Worm (Caenorhabditis elegans): ENCODE results near the gene R53.4.

Gene R53.4

ce11 chrII:9974967-9975366 is 7.1 kb upstream of the R53.4 start, which contains the start of gene aakg-5:
TSS of gene aakg-5 (minus strand) at chrII:9975125.
- TF ChIP-seq elt-3 (tag; optimal IDR thresholded peaks at IDR 0.05) (peak in 1 of 3 experiments; percentile 21), R02D3.7 (tag; optimal IDR thresholded peaks at IDR 0.05) (peak; percentile 53), nhr-237 (tag; optimal IDR thresholded peaks at IDR 0.05) (no peak), egl-5 (tag; optimal IDR thresholded peaks at IDR 0.05) (peak; percentile 93), aly-2 (tag; optimal IDR thresholded peaks at IDR 0.05) (no peak), nhr-67 (tag; optimal IDR thresholded peaks at IDR 0.05) (no peak), egl-27 (tag; optimal IDR thresholded peaks at IDR 0.05) (peak; percentile 56), nfya-1 (tag; optimal IDR thresholded peaks at IDR 0.05; ENCODE audit: insufficient read depth) (peak; percentile 90), fkh-10 (GFP tag; optimal IDR thresholded peaks at IDR 0.05) (no peak), nhr-77 (tag; optimal IDR thresholded peaks at IDR 0.05) (no peak), nhr-11 (tag; optimal IDR thresholded peaks at IDR 0.05) (no peak), ama-1 (optimal IDR thresholded peaks at IDR 0.05) (no peak), daf-12 (tag; optimal IDR thresholded peaks at IDR 0.05) (no peak), ceh-16 (tag; optimal IDR thresholded peaks at IDR 0.05) (no peak), snpc-4 (tag; optimal IDR thresholded peaks at IDR 0.05) (peak; percentile 17), fos-1 (tag; optimal IDR thresholded peaks at IDR 0.05) (no peak), unc-62 (GFP tag; optimal IDR thresholded peaks at IDR 0.05) (peak; percentile 74), mml-1 (tag; optimal IDR thresholded peaks at IDR 0.05) (no peak), elt-2 (tag; optimal IDR thresholded peaks at IDR 0.05) (peak; percentile 87), nhr-76 (tag; optimal IDR thresholded peaks at IDR 0.05) (no peak), eor-1 (tag; optimal IDR thresholded peaks at IDR 0.05) (no peak), elt-1 (tag; optimal IDR thresholded peaks at IDR 0.05) (peak; percentile 82), zag-1 (tag; optimal IDR thresholded peaks at IDR 0.05) (no peak), ceh-28 (tag; optimal IDR thresholded peaks at IDR 0.05) (peak; percentile 77), ZK546.5 (tag; optimal IDR thresholded peaks at IDR 0.05) (no peak), mdl-1 (tag; optimal IDR thresholded peaks at IDR 0.05) (no peak), sea-2 (GFP tag; optimal IDR thresholded peaks at IDR 0.05) (no peak), skn-1 (tag; optimal IDR thresholded peaks at IDR 0.05) (peak; percentile 57), hmg-11 (tag; optimal IDR thresholded peaks at IDR 0.05) (peak; percentile 94), fkh-2 (tag; optimal IDR thresholded peaks at IDR 0.05) (no peak), pha-4 (tag; optimal IDR thresholded peaks at IDR 0.05) (peak; percentile 96), ztf-11 (tag; optimal IDR thresholded peaks at IDR 0.05) (no peak), pqm-1 (tag; optimal IDR thresholded peaks at IDR 0.05) (peak; percentile 93), lin-15B (tag; optimal IDR thresholded peaks at IDR 0.05) (peak; percentile 63), nhr-23 (tag; optimal IDR thresholded peaks at IDR 0.05) (peak; percentile 95), lin-39 (tag; optimal IDR thresholded peaks at IDR 0.05) (peak; percentile 78), tbx-2 (tag; optimal IDR thresholded peaks at IDR 0.05) (peak; percentile 34), ceh-9 (tag; optimal IDR thresholded peaks at IDR 0.05) (no peak), lsy-12 (tag; optimal IDR thresholded peaks at IDR 0.05) (no peak), jun-1 (tag; optimal IDR thresholded peaks at IDR 0.05) (peak; percentile 84), unc-39 (tag; optimal IDR thresholded peaks at IDR 0.05) (no peak), nhr-28 (tag; optimal IDR thresholded peaks at IDR 0.05) (no peak), ceh-82 (tag; optimal IDR thresholded peaks at IDR 0.05) (peak; percentile 18), nhr-25 (tag; optimal IDR thresholded peaks at IDR 0.05) (peak; percentile 89), nhr-43 (tag; optimal IDR thresholded peaks at IDR 0.05; ENCODE audit: poor library complexity, severe bottlenecking) (peak; percentile 48), nhr-12 (tag; optimal IDR thresholded peaks at IDR 0.05) (no peak), ztf-4 (tag; optimal IDR thresholded peaks at IDR 0.05) (no peak)

- TF ChIP-seq snpc-4 (tag; optimal IDR thresholded peaks at IDR 0.05) (no peak), elt-2 (tag; optimal IDR thresholded peaks at IDR 0.05) (peak; percentile 89), elt-1 (tag; optimal IDR thresholded peaks at IDR 0.05) (peak; percentile 80), hmg-11 (tag; optimal IDR thresholded peaks at IDR 0.05) (no peak), nhr-76 (tag; optimal IDR thresholded peaks at IDR 0.05) (no peak), fkh-10 (GFP tag; optimal IDR thresholded peaks at IDR 0.05) (no peak), skn-1 (tag; optimal IDR thresholded peaks at IDR 0.05) (no peak), pha-4 (tag; optimal IDR thresholded peaks at IDR 0.05) (peak; percentile 43), aly-2 (tag; optimal IDR thresholded peaks at IDR 0.05) (no peak), nhr-77 (tag; optimal IDR thresholded peaks at IDR 0.05) (no peak), ceh-28 (tag; optimal IDR thresholded peaks at IDR 0.05) (peak; percentile 48), nhr-43 (tag; optimal IDR thresholded peaks at IDR 0.05; ENCODE audit: poor library complexity, severe bottlenecking) (no peak), egl-5 (tag; optimal IDR thresholded peaks at IDR 0.05) (no peak), pqm-1 (tag; optimal IDR thresholded peaks at IDR 0.05) (peak; percentile 82), mdl-1 (tag; optimal IDR thresholded peaks at IDR 0.05) (no peak)
These were observed 6.4 kb upstream of the R53.4 start for ce11 chrII:9974210-9974609.

Measured in whole organism, L3 larva.